Worm (Caenorhabditis elegans): Measurements from ENCODE around the gene msp-63.

DNA sequence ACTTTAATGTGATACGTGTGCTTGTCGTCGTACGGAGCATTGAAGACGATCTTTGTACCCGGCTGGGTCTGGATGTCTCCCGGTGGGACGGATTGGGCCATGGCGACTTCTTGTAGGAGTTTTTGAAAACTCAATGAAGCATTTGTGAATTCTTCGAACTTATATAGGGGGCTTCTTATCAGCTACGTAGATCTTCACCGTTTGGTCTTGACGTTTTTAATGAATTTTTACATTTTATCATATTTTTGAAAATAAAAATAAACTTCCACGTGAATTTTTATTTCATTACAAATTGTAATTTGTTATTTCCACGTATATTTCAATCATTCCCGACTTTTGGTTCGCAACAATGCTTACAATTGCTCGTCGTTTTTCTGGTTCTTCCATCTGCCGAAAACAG lies 13.0 kb upstream of the msp-63 start, which contains the start of the genes msp-64 and ZK1248.5:
- TF ChIP-seq flt-1 (GFP tag; IDR thresholded peaks at IDR 0.05) (no peak), tab-1 (GFP tag; IDR thresholded peaks at IDR 0.05) (no peak), T22C8.4 (GFP tag; IDR thresholded peaks at IDR 0.05) (no peak), ztf-29 (GFP tag; IDR thresholded peaks at IDR 0.05) (no peak), klf-2 (GFP tag; conservative IDR thresholded peaks at IDR 0.05) (no peak)

All from whole organism, midembryonic.